Fruit fly (Drosophila melanogaster): ENCODE results near the gene Nup133.
A peak's percentile ranks its signal among the peaks of the same experiment; 100 is the strongest.

Gene Nup133

dm6 chr3R:22724149-22724973, 34.0 kb downstream of the Nup133 start, which contains the start of gene Irp-1A (continued):
- peak; percentile 83 for TF ChIP-seq CoRest (tag; optimal IDR thresholded peaks at IDR 0.05)
- no peak for TF ChIP-seq CG12071 (GFP tag; optimal IDR thresholded peaks at IDR 0.05)
- TF ChIP-seq cwo (GFP tag; optimal IDR thresholded peaks at IDR 0.05) = peak; percentile 60
- TF ChIP-seq CG32772 (GFP tag; IDR thresholded peaks at IDR 0.05) = peak; percentile 64
- peak; percentile 65 for TF ChIP-seq Nf-YB (GFP tag; optimal IDR thresholded peaks at IDR 0.05)
- no peak for TF ChIP-seq sens-2 (GFP tag; IDR thresholded peaks at IDR 0.05)
- no peak for TF ChIP-seq CG4282 (GFP tag; optimal IDR thresholded peaks at IDR 0.05)
- TF ChIP-seq Atf-2 (GFP tag; optimal IDR thresholded peaks at IDR 0.05) = no peak
- no peak for TF ChIP-seq CG3838 (GFP tag; optimal IDR thresholded peaks at IDR 0.05)
- peak; percentile 86 for TF ChIP-seq Bgb (GFP tag; IDR thresholded peaks at IDR 0.05; ENCODE audit: partially characterized antibody)
- peak; percentile 54; the same call in 1 of the 3 replicates for TF ChIP-seq hb (GFP tag; IDR thresholded peaks at IDR 0.05; ENCODE audit: partially characterized antibody)
- TF ChIP-seq CG11085 (GFP tag; IDR thresholded peaks at IDR 0.05) = peak; percentile 62
- TF ChIP-seq lbe (GFP tag; optimal IDR thresholded peaks at IDR 0.05) = peak; percentile 56
- TF ChIP-seq CG32767 (GFP tag; IDR thresholded peaks at IDR 0.05) = peak; percentile 43
- TF ChIP-seq mld (GFP tag; IDR thresholded peaks at IDR 0.05; ENCODE audit: partially characterized antibody) = peak; percentile 58; the same call in 2 of the 3 replicates
- TF ChIP-seq Sin3A (optimal IDR thresholded peaks at IDR 0.05) = peak; percentile 2
- peak; percentile 74; the same call in 2 of the 3 replicates for TF ChIP-seq vnd (GFP tag; IDR thresholded peaks at IDR 0.05; ENCODE audit: partially characterized antibody)
- peak; percentile 56; the same call in 1 of the 3 replicates for TF ChIP-seq ken (GFP tag; IDR thresholded peaks at IDR 0.05)
- no peak for TF ChIP-seq Lpt (GFP tag; optimal IDR thresholded peaks at IDR 0.05)
- peak; percentile 82 for TF ChIP-seq knrl (GFP tag; IDR thresholded peaks at IDR 0.05; ENCODE audit: partially characterized antibody)
- no peak for TF ChIP-seq chm (GFP tag; IDR thresholded peaks at IDR 0.05)
- TF ChIP-seq NFAT (GFP tag; IDR thresholded peaks at IDR 0.05) = peak; percentile 64; the same call in 1 of the 2 replicates
- TF ChIP-seq CG10267 (tag; optimal IDR thresholded peaks at IDR 0.05) = peak; percentile 81
- peak; percentile 57 for TF ChIP-seq Oaz (GFP tag; IDR thresholded peaks at IDR 0.05)
- TF ChIP-seq Sry-β (GFP tag; optimal IDR thresholded peaks at IDR 0.05) = peak; percentile 56
- peak; percentile 23 for TF ChIP-seq CG9609 (GFP tag; optimal IDR thresholded peaks at IDR 0.05)
- TF ChIP-seq sqz (GFP tag; optimal IDR thresholded peaks at IDR 0.05) = peak; percentile 17
- TF ChIP-seq CG31365 (tag; optimal IDR thresholded peaks at IDR 0.05) = no peak
- TF ChIP-seq CG17568 (GFP tag; optimal IDR thresholded peaks at IDR 0.05) = no peak
- peak; percentile 90 for TF ChIP-seq PHDP (tag; optimal IDR thresholded peaks at IDR 0.05)
- TF ChIP-seq gsb (GFP tag; IDR thresholded peaks at IDR 0.05) = peak; percentile 51; the same call in 1 of the 2 replicates
- TF ChIP-seq CG10321 (GFP tag; IDR thresholded peaks at IDR 0.05) = peak; percentile 27; the same call in 1 of the 2 replicates
- TF ChIP-seq Fer1 (GFP tag; optimal IDR thresholded peaks at IDR 0.05) = peak; percentile 76
- no peak for TF ChIP-seq CG10565 (GFP tag; optimal IDR thresholded peaks at IDR 0.05)
- TF ChIP-seq Sox102F (GFP tag; optimal IDR thresholded peaks at IDR 0.05) = peak; percentile 80
- peak; percentile 79 for TF ChIP-seq CG30403 (GFP tag; optimal IDR thresholded peaks at IDR 0.05)
- peak; percentile 90 for TF ChIP-seq vvl (GFP tag; IDR thresholded peaks at IDR 0.05)
- peak; percentile 3 for TF ChIP-seq gcm2 (GFP tag; optimal IDR thresholded peaks at IDR 0.05)
- TF ChIP-seq kah (GFP tag; optimal IDR thresholded peaks at IDR 0.05) = peak; percentile 13
- peak; percentile 57; the same call in 1 of the 2 replicates for TF ChIP-seq CG7372 (GFP tag; IDR thresholded peaks at IDR 0.05)
- TF ChIP-seq croc (GFP tag; conservative IDR thresholded peaks at IDR 0.05) = 0 out of 3 replicates have a peak, but pooled peaks have one; percentile 39
- peak; percentile 34 for TF ChIP-seq stwl (tag; optimal IDR thresholded peaks at IDR 0.05)
- TF ChIP-seq Ssrp (tag; optimal IDR thresholded peaks at IDR 0.05) = peak; percentile 66
- TF ChIP-seq CG31224 (GFP tag; IDR thresholded peaks at IDR 0.05) = peak; percentile 53; the same call in 1 of the 2 replicates
- TF ChIP-seq corto (GFP tag; optimal IDR thresholded peaks at IDR 0.05) = no peak
- TF ChIP-seq Hr51 (GFP tag; optimal IDR thresholded peaks at IDR 0.05) = peak; percentile 28 to 87
- TF ChIP-seq CG12744 (GFP tag; optimal IDR thresholded peaks at IDR 0.05) = no peak
- peak; percentile 88 for TF ChIP-seq CG8924 (tag; optimal IDR thresholded peaks at IDR 0.05)
